Worm (Caenorhabditis elegans) whole organism, early embryonic: ENCODE data around the gene clec-45.

Source experiments
- ets-7 ChIP-seq: sonication (generic microtip); optimal IDR thresholded peaks from 2 replicates; lab custom pipeline; 2016; ENCODE audit warnings: missing genotype, missing genetic modification characterization, missing compliant biosample characterization
- flt-1 ChIP-seq: fragments of 200-800 bp; sonication (Bioruptor generic); IDR thresholded peaks from 2 replicates; pipeline ENCODE4 v1.3.6; 2022; ENCODE audit warnings: missing genetic modification characterization, missing compliant biosample characterization
- pes-1 ChIP-seq: fragments of 200-800 bp; sonication (Bioruptor generic); IDR thresholded peaks from 2 replicates; pipeline ENCODE4 v1.3.6; 2022; ENCODE audit warnings: missing genetic modification reagents, missing genetic modification characterization, missing compliant biosample characterization
- tra-4 ChIP-seq: sonication (generic microtip); optimal IDR thresholded peaks from 2 replicates; lab custom pipeline; 2017; ENCODE audit warnings: missing genetic modification characterization, missing compliant biosample characterization

DNA sequence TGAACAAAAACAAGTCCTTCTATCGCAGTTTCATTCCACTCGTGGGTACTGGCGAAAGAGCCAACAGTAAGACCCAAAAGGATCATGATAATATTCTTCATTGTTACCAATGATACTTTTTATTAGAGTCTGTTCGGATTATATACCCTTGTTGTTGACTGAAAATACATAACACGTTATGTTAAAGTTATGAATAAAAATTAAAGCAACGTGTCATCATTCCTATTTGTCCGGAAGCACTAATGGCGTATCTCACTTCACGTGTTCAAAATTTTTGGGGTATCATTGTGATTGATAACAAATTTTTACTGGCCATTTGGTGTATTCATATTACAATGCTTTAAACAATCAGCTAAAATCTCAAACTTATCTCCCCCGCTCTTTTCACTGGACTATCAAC, 36.5 kb upstream of the clec-45 start, which contains the start of gene scl-26:
- TF ChIP-seq flt-1 (GFP tag; lab: Robert Waterston, UW) (no peak), tra-4 (tag; lab: Kevin White, UChicago) (no peak), ets-7 (tag; lab: Kevin White, UChicago) (no peak), pes-1 (GFP tag; lab: Robert Waterston, UW) (no peak)
